Comparison of ENCODE assay signal across 6 fruit fly cellular contexts in genomic region chr3L:4613083-4613482, dm6.
TF ChIP-seq lines count a peak whose summit lies in the region.

No protein-coding gene starts in this region.

- peak; percentile 69 for TF ChIP-seq CTCF in whole organism, embryonic (GFP tag; optimal IDR thresholded peaks at IDR 0.05; lab: Kevin White, UChicago)

TF ChIP-seq in whole organism, 6 proteins besides CTCF, POLR2A, EP300 and RAD21:
- TF ChIP-seq Dll (optimal IDR thresholded peaks at IDR 0.05; lab: Kevin White, UChicago) (no peak), pan (optimal IDR thresholded peaks at IDR 0.05; lab: Kevin White, UChicago) (peak; percentile 89)

TF ChIP-seq in whole organism, adult, 20 proteins besides CTCF, POLR2A, EP300 and RAD21 (continues in another document):
- TF ChIP-seq cic (GFP tag; optimal IDR thresholded peaks at IDR 0.05; lab: Kevin White, UChicago): peak; percentile 55
- TF ChIP-seq toe (GFP tag; optimal IDR thresholded peaks at IDR 0.05; lab: Kevin White, UChicago): no peak
- TF ChIP-seq bab1 (GFP tag; optimal IDR thresholded peaks at IDR 0.05; lab: Kevin White, UChicago): peak; percentile 83
- no peak for TF ChIP-seq CG5204 (GFP tag; optimal IDR thresholded peaks at IDR 0.05; lab: Kevin White, UChicago)
- no peak for TF ChIP-seq Hr96 (GFP tag; optimal IDR thresholded peaks at IDR 0.05; lab: Kevin White, UChicago)
- TF ChIP-seq tj (GFP tag; optimal IDR thresholded peaks at IDR 0.05; lab: Kevin White, UChicago): peak; percentile 49
- peak; percentile 75 for TF ChIP-seq CG33017 (tag; optimal IDR thresholded peaks at IDR 0.05; lab: Kevin White, UChicago)
- TF ChIP-seq cnc (optimal IDR thresholded peaks at IDR 0.05; lab: Kevin White, UChicago): no peak
- TF ChIP-seq pad (GFP tag; optimal IDR thresholded peaks at IDR 0.05; lab: Kevin White, UChicago): peak; percentile 54
- TF ChIP-seq CG11617 (GFP tag; optimal IDR thresholded peaks at IDR 0.05; lab: Kevin White, UChicago): peak; percentile 57
- no peak for TF ChIP-seq CG1620 (GFP tag; optimal IDR thresholded peaks at IDR 0.05; lab: Kevin White, UChicago)
- TF ChIP-seq kay (GFP tag; lab: Kevin White, UChicago; ENCODE audit: borderline replicate concordance): peak; percentile 53
- peak; percentile 74 for TF ChIP-seq CG7101 (tag; optimal IDR thresholded peaks at IDR 0.05; lab: Kevin White, UChicago)
- peak; percentile 76 for TF ChIP-seq CG12768 (GFP tag; optimal IDR thresholded peaks at IDR 0.05; lab: Kevin White, UChicago)
- TF ChIP-seq ovo (GFP tag; optimal IDR thresholded peaks at IDR 0.05; lab: Kevin White, UChicago): no peak
- no peak for TF ChIP-seq Crg-1 (GFP tag; optimal IDR thresholded peaks at IDR 0.05; lab: Kevin White, UChicago)
- no peak for TF ChIP-seq Clk (GFP tag; optimal IDR thresholded peaks at IDR 0.05; lab: Kevin White, UChicago)
- peak; percentile 21 for TF ChIP-seq Mnt (GFP tag; optimal IDR thresholded peaks at IDR 0.05; lab: Kevin White, UChicago)

TF ChIP-seq in whole organism, embryonic, 481 proteins besides CTCF, POLR2A, EP300 and RAD21 (continues in another document):
- TF ChIP-seq gsb-n (tag; optimal IDR thresholded peaks at IDR 0.05; lab: Kevin White, UChicago) (peak; percentile 92), CG11398 (GFP tag; optimal IDR thresholded peaks at IDR 0.05; lab: Kevin White, UChicago) (peak; percentile 81), CG7928 (GFP tag; optimal IDR thresholded peaks at IDR 0.05; lab: Kevin White, UChicago) (peak; percentile 66), Opbp (GFP tag; IDR thresholded peaks at IDR 0.05; lab: Robert Waterston, UW; ENCODE audit: partially characterized antibody) (no peak), crol (GFP tag; IDR thresholded peaks at IDR 0.05; lab: Robert Waterston, UW) (peak; percentile 37; the same call in 1 of the 2 replicates), Hr3 (GFP tag; optimal IDR thresholded peaks at IDR 0.05; lab: Kevin White, UChicago) (peak; percentile 90), ash1 (GFP tag; optimal IDR thresholded peaks at IDR 0.05; lab: Kevin White, UChicago) (peak; percentile 64), MBD-R2 (GFP tag; IDR thresholded peaks at IDR 0.05; lab: Robert Waterston, UW) (peak; percentile 59; the same call in 1 of the 2 replicates), CG17385 (GFP tag; optimal IDR thresholded peaks at IDR 0.05; lab: Kevin White, UChicago) (peak; percentile 87), wdn (GFP tag; IDR thresholded peaks at IDR 0.05; lab: Robert Waterston, UW) (no peak; the same call in 1 of the 2 replicates), tup (GFP tag; optimal IDR thresholded peaks at IDR 0.05; lab: Kevin White, UChicago) (peak; percentile 55), Gug (GFP tag; IDR thresholded peaks at IDR 0.05; lab: Robert Waterston, UW) (peak; percentile 83), CG8089 (GFP tag; optimal IDR thresholded peaks at IDR 0.05; lab: Kevin White, UChicago) (peak; percentile 85), CG13296 (GFP tag; optimal IDR thresholded peaks at IDR 0.05; lab: Kevin White, UChicago) (peak; percentile 91), cato (GFP tag; optimal IDR thresholded peaks at IDR 0.05; lab: Kevin White, UChicago; ENCODE audit: borderline replicate concordance) (peak; percentile 82), CG6689 (GFP tag; IDR thresholded peaks at IDR 0.05; lab: Robert Waterston, UW) (peak; percentile 95), CG16779 (GFP tag; IDR thresholded peaks at IDR 0.05; lab: Robert Waterston, UW) (peak; percentile 50; the same call in 1 of the 2 replicates)

TF ChIP-seq in whole organism, prepupa, 60 proteins besides CTCF, POLR2A, EP300 and RAD21 (continues in another document):
- TF ChIP-seq eg (GFP tag; IDR thresholded peaks at IDR 0.05; lab: Robert Waterston, UW) (peak; percentile 89), Ets21C (GFP tag; optimal IDR thresholded peaks at IDR 0.05; lab: Kevin White, UChicago) (peak; percentile 48), CG32006 (GFP tag; optimal IDR thresholded peaks at IDR 0.05; lab: Kevin White, UChicago) (peak; percentile 82), CG4318 (GFP tag; optimal IDR thresholded peaks at IDR 0.05; lab: Kevin White, UChicago) (peak; percentile 42), CG7368 (GFP tag; optimal IDR thresholded peaks at IDR 0.05; lab: Kevin White, UChicago) (peak; percentile 86), CG31627 (GFP tag; optimal IDR thresholded peaks at IDR 0.05; lab: Kevin White, UChicago) (peak; percentile 77), Gug (GFP tag; IDR thresholded peaks at IDR 0.05; lab: Robert Waterston, UW) (peak; percentile 75), Eip75B (GFP tag; optimal IDR thresholded peaks at IDR 0.05; lab: Kevin White, UChicago) (peak; percentile 76), CG8632 (GFP tag; optimal IDR thresholded peaks at IDR 0.05; lab: Kevin White, UChicago) (peak; percentile 87), pdm3 (GFP tag; optimal IDR thresholded peaks at IDR 0.05; lab: Kevin White, UChicago) (peak; percentile 87), CG11762 (GFP tag; optimal IDR thresholded peaks at IDR 0.05; lab: Kevin White, UChicago; ENCODE audit: insufficient read depth) (peak; percentile 73), lz (GFP tag; optimal IDR thresholded peaks at IDR 0.05; lab: Kevin White, UChicago) (peak; percentile 59), Sox15 (GFP tag; optimal IDR thresholded peaks at IDR 0.05; lab: Kevin White, UChicago) (peak; percentile 72), fd59A (GFP tag; optimal IDR thresholded peaks at IDR 0.05; lab: Kevin White, UChicago) (peak; percentile 63), CG1621 (tag; optimal IDR thresholded peaks at IDR 0.05; lab: Kevin White, UChicago) (peak; percentile 52), dsx (GFP tag; optimal IDR thresholded peaks at IDR 0.05; lab: Kevin White, UChicago; ENCODE audit: poor library complexity, severe bottlenecking) (peak; percentile 75), CG10669 (GFP tag; optimal IDR thresholded peaks at IDR 0.05; lab: Kevin White, UChicago) (peak; percentile 83), CG6792 (GFP tag; optimal IDR thresholded peaks at IDR 0.05; lab: Kevin White, UChicago) (peak; percentile 72)

TF ChIP-seq in whole organism, pupa, 21 proteins besides CTCF, POLR2A, EP300 and RAD21 (continues in another document):
- TF ChIP-seq CG34367 (tag; optimal IDR thresholded peaks at IDR 0.05; lab: Kevin White, UChicago) (peak; percentile 65), CG8159 (tag; optimal IDR thresholded peaks at IDR 0.05; lab: Kevin White, UChicago) (peak; percentile 85), Pif1A (GFP tag; optimal IDR thresholded peaks at IDR 0.05; lab: Kevin White, UChicago) (peak; percentile 91), CG10348 (GFP tag; IDR thresholded peaks at IDR 0.05; lab: Robert Waterston, UW) (peak; percentile 48; the same call in 1 of the 2 replicates), EcR (GFP tag; optimal IDR thresholded peaks at IDR 0.05; lab: Kevin White, UChicago) (peak; percentile 28), CG12605 (GFP tag; IDR thresholded peaks at IDR 0.05; lab: Robert Waterston, UW) (peak; percentile 69), fd96Ca (GFP tag; IDR thresholded peaks at IDR 0.05; lab: Robert Waterston, UW) (peak; percentile 76; the same call in 2 of the 3 replicates), CG4496 (GFP tag; IDR thresholded peaks at IDR 0.05; lab: Robert Waterston, UW) (peak; percentile 91), rn (GFP tag; IDR thresholded peaks at IDR 0.05; lab: Robert Waterston, UW) (peak; percentile 59), CG17806 (tag; optimal IDR thresholded peaks at IDR 0.05; lab: Kevin White, UChicago) (peak; percentile 78), Pif1B (GFP tag; optimal IDR thresholded peaks at IDR 0.05; lab: Kevin White, UChicago) (peak; percentile 87), CG32121 (GFP tag; IDR thresholded peaks at IDR 0.05; lab: Robert Waterston, UW) (peak; percentile 87), Ets98B (GFP tag; IDR thresholded peaks at IDR 0.05; lab: Robert Waterston, UW) (peak; percentile 90), CG8301 (tag; optimal IDR thresholded peaks at IDR 0.05; lab: Kevin White, UChicago) (peak; percentile 76), CG13204 (GFP tag; optimal IDR thresholded peaks at IDR 0.05; lab: Kevin White, UChicago) (no peak), CG15710 (tag; optimal IDR thresholded peaks at IDR 0.05; lab: Kevin White, UChicago) (peak; percentile 81), CG9948 (tag; optimal IDR thresholded peaks at IDR 0.05; lab: Kevin White, UChicago) (peak; percentile 78), CG14655 (GFP tag; optimal IDR thresholded peaks at IDR 0.05; lab: Kevin White, UChicago) (peak; percentile 78), Snoo (tag; optimal IDR thresholded peaks at IDR 0.05; lab: Kevin White, UChicago) (peak; percentile 85), D1 (tag; optimal IDR thresholded peaks at IDR 0.05; lab: Kevin White, UChicago) (peak; percentile 59)

TF ChIP-seq in whole organism, wandering third instar larva, 38 proteins besides CTCF, POLR2A, EP300 and RAD21 (continues in another document):
- TF ChIP-seq OdsH (GFP tag; optimal IDR thresholded peaks at IDR 0.05; lab: Kevin White, UChicago) (peak; percentile 90), lola (GFP tag; optimal IDR thresholded peaks at IDR 0.05; lab: Kevin White, UChicago) (no peak), sage (GFP tag; optimal IDR thresholded peaks at IDR 0.05; lab: Kevin White, UChicago) (peak; percentile 77), fru (GFP tag; optimal IDR thresholded peaks at IDR 0.05; lab: Kevin White, UChicago) (peak; percentile 77), woc (GFP tag; optimal IDR thresholded peaks at IDR 0.05; lab: Kevin White, UChicago) (peak; percentile 82), Myc (optimal IDR thresholded peaks at IDR 0.05; lab: Kevin White, UChicago) (no peak), jim (GFP tag; optimal IDR thresholded peaks at IDR 0.05; lab: Kevin White, UChicago) (no peak), tai (GFP tag; optimal IDR thresholded peaks at IDR 0.05; lab: Kevin White, UChicago) (peak; percentile 70), psq (GFP tag; optimal IDR thresholded peaks at IDR 0.05; lab: Kevin White, UChicago) (peak; percentile 83), HLH106 (tag; optimal IDR thresholded peaks at IDR 0.05; lab: Kevin White, UChicago) (peak; percentile 82), Dif (GFP tag; optimal IDR thresholded peaks at IDR 0.05; lab: Kevin White, UChicago; ENCODE audit: partially characterized antibody) (no peak), ey (GFP tag; optimal IDR thresholded peaks at IDR 0.05; lab: Kevin White, UChicago) (peak; percentile 78), Rel (GFP tag; optimal IDR thresholded peaks at IDR 0.05; lab: Kevin White, UChicago) (peak; percentile 5), Rel (tag; optimal IDR thresholded peaks at IDR 0.05; lab: Kevin White, UChicago) (no peak), Vsx2 (GFP tag; optimal IDR thresholded peaks at IDR 0.05; lab: Kevin White, UChicago; ENCODE audit: partially characterized antibody) (no peak), Hr83 (GFP tag; optimal IDR thresholded peaks at IDR 0.05; lab: Kevin White, UChicago; ENCODE audit: poor library complexity, severe bottlenecking) (peak; percentile 24), foxo (GFP tag; optimal IDR thresholded peaks at IDR 0.05; lab: Kevin White, UChicago) (peak; percentile 45 to 77), Hr78 (GFP tag; optimal IDR thresholded peaks at IDR 0.05; lab: Kevin White, UChicago) (no peak), dmrt93B (GFP tag; optimal IDR thresholded peaks at IDR 0.05; lab: Kevin White, UChicago) (peak; percentile 74), GATAd (GFP tag; optimal IDR thresholded peaks at IDR 0.05; lab: Kevin White, UChicago) (no peak), brk (GFP tag; optimal IDR thresholded peaks at IDR 0.05; lab: Kevin White, UChicago) (peak; percentile 69), usp (GFP tag; optimal IDR thresholded peaks at IDR 0.05; lab: Kevin White, UChicago) (no peak)
